Worm (Caenorhabditis elegans) whole organism, young adult: Measurements from ENCODE around the gene gpa-4.

Experiments
- Y56A3A.18 ChIP-seq: fragments of 200-800 bp; sonication (Bioruptor generic); IDR thresholded peaks from 2 replicates; pipeline ENCODE4 v1.3.6; 2022; ENCODE audit warnings: missing genetic modification reagents, missing genetic modification characterization, missing compliant biosample characterization
- attf-5 ChIP-seq: fragments of 200-800 bp; sonication (Bioruptor generic); optimal IDR thresholded peaks from 2 replicates; lab custom pipeline; 2018; ENCODE audit warnings: mild to moderate bottlenecking, missing genetic modification characterization, missing compliant biosample characterization
- egl-44 ChIP-seq: fragments of 200-800 bp; sonication (Bioruptor generic); IDR thresholded peaks from 2 replicates; pipeline ENCODE4 v1.3.6; 2022; ENCODE audit warnings: missing genetic modification reagents, missing genetic modification characterization, missing compliant biosample characterization
- hlh-26 ChIP-seq: fragments of 200-800 bp; sonication (Bioruptor generic); conservative IDR thresholded peaks from 2 replicates; pipeline ENCODE4 v1.3.6; 2022; ENCODE audit warnings: missing genetic modification reagents, missing genetic modification characterization, missing compliant biosample characterization
- hrde-1 ChIP-seq: sonication (generic microtip); optimal IDR thresholded peaks from 2 replicates; lab custom pipeline; 2016; ENCODE audit warnings: missing genetic modification characterization, mild to moderate bottlenecking, missing compliant biosample characterization, moderate library complexity, missing genotype, missing genetic modification reagents, borderline replicate concordance
- lsl-1 ChIP-seq: fragments of 200-800 bp; sonication (Bioruptor generic); optimal IDR thresholded peaks from 2 replicates; lab custom pipeline; 2018; ENCODE audit warnings: mild to moderate bottlenecking, missing genetic modification characterization, moderate library complexity, missing compliant biosample characterization
- mel-28 ChIP-seq: sonication (generic microtip); optimal IDR thresholded peaks from 2 replicates; lab custom pipeline; 2016; ENCODE audit warnings: borderline replicate concordance, mild to moderate bottlenecking, missing genetic modification characterization, missing compliant biosample characterization
- nfya-1 ChIP-seq: sonication (generic microtip); optimal IDR thresholded peaks from 2 replicates; lab custom pipeline; 2017; ENCODE audit warnings: antibody characterized with exemption, missing compliant biosample characterization, missing genetic modification characterization, borderline replicate concordance; ENCODE audit not compliant: insufficient read depth
- pha-4 ChIP-seq: fragments of 150-350 bp; sonication (generic microtip); optimal IDR thresholded peaks from 2 replicates; lab custom pipeline; 2014; ENCODE audit warnings: missing biosample characterization, missing genetic modification reagents, missing genetic modification characterization
- rec-8 ChIP-seq, 2 experiments: sonication (generic microtip); optimal IDR thresholded peaks; 2 replicates each; lab custom pipeline; 2016; ENCODE audit warnings: mild to moderate bottlenecking in 2 of 2, missing genetic modification characterization in 2 of 2, missing genetic modification reagents in 2 of 2, missing genotype in 2 of 2, missing biosample characterization in 1 of 2, missing compliant biosample characterization in 1 of 2, moderate library complexity in 1 of 2
- snpc-3.4 ChIP-seq: sonication (generic microtip); optimal IDR thresholded peaks from 2 replicates; lab custom pipeline; 2017; ENCODE audit warnings: missing genetic modification characterization, mild to moderate bottlenecking, missing compliant biosample characterization, antibody characterized with exemption, moderate library complexity, missing genotype, missing genetic modification reagents
- sptf-2 ChIP-seq: fragments of 200-800 bp; sonication (Bioruptor generic); optimal IDR thresholded peaks from 2 replicates; lab custom pipeline; 2018; ENCODE audit warnings: mild to moderate bottlenecking, missing genetic modification characterization, missing compliant biosample characterization
- unc-62 ChIP-seq: fragments of 150-350 bp; optimal IDR thresholded peaks from 2 replicates; lab custom pipeline; 2014; ENCODE audit warnings: missing biosample characterization, missing genetic modification reagents, missing genetic modification characterization
- zfh-2 ChIP-seq: fragments of 200-800 bp; sonication (Bioruptor generic); conservative IDR thresholded peaks from 2 replicates; pipeline ENCODE4 v1.3.6; 2022; ENCODE audit warnings: missing genetic modification reagents, missing genetic modification characterization, missing compliant biosample characterization

ce11 chrIV:425052-425451, 23.6 kb downstream of the gpa-4 start, which contains the start of gene daf-18:
- TF ChIP-seq mel-28 (tag; lab: Kevin White, UChicago) (no peak), attf-5 (GFP tag; lab: Kevin White, UChicago) (no peak), lsl-1 (GFP tag; lab: Kevin White, UChicago) (no peak), pha-4 (no peak), Y56A3A.18 (no peak), zfh-2 (no peak), sptf-2 (GFP tag; lab: Kevin White, UChicago) (no peak), snpc-3.4 (no peak), unc-62 (GFP tag; lab: Kevin White, UChicago) (no peak), nfya-1 (tag; lab: Kevin White, UChicago) (no peak), egl-44 (GFP tag; lab: Robert Waterston, UW) (no peak), hrde-1 (tag; lab: Kevin White, UChicago) (no peak), hlh-26 (GFP tag; lab: Robert Waterston, UW) (no peak), rec-8 (tag; optimal IDR thresholded peaks at IDR 0.05; lab: Kevin White, UChicago) (no peak)
